Worm (Caenorhabditis elegans) whole organism, late embryonic: ENCODE data around the gene fbxa-61.

Experiments used
- C08G9.2 ChIP-seq: sonication (generic microtip); optimal IDR thresholded peaks from 2 replicates; lab custom pipeline; 2016; ENCODE audit warnings: mild to moderate bottlenecking, missing genetic modification characterization, moderate library complexity, missing compliant biosample characterization
- C38D4.7 ChIP-seq: fragments of 200-800 bp; sonication (Bioruptor generic); optimal IDR thresholded peaks from 2 replicates; lab custom pipeline; 2018; ENCODE audit warnings: mild to moderate bottlenecking, missing genetic modification characterization, moderate library complexity, missing compliant biosample characterization
- F13H6.1 ChIP-seq: sonication (generic microtip); optimal IDR thresholded peaks from 2 replicates; lab custom pipeline; 2016; ENCODE audit warnings: missing genetic modification characterization, missing compliant biosample characterization
- K02D7.2 ChIP-seq: sonication (generic microtip); optimal IDR thresholded peaks from 2 replicates; lab custom pipeline; 2017; ENCODE audit warnings: mild to moderate bottlenecking, missing genetic modification characterization, missing compliant biosample characterization
- K09A11.1 ChIP-seq: sonication (generic microtip); optimal IDR thresholded peaks from 2 replicates; lab custom pipeline; 2017; ENCODE audit warnings: antibody characterized with exemption, mild to moderate bottlenecking, missing genetic modification characterization, missing compliant biosample characterization; ENCODE audit not compliant: insufficient read depth
- Y22D7AL.16 ChIP-seq: sonication (generic microtip); optimal IDR thresholded peaks from 2 replicates; lab custom pipeline; 2016; ENCODE audit warnings: missing genetic modification characterization, missing compliant biosample characterization
- ama-1 ChIP-seq: fragments of 150-350 bp; optimal IDR thresholded peaks from 2 replicates; lab custom pipeline; 2014
- ceh-19 ChIP-seq: fragments of 200-800 bp; sonication (Bioruptor generic); optimal IDR thresholded peaks from 2 replicates; lab custom pipeline; 2018; ENCODE audit warnings: mild to moderate bottlenecking, missing genetic modification characterization, missing compliant biosample characterization
- ceh-2 ChIP-seq: sonication (generic microtip); optimal IDR thresholded peaks from 2 replicates; lab custom pipeline; 2016; ENCODE audit warnings: missing genotype, missing genetic modification characterization, missing compliant biosample characterization
- ceh-22 ChIP-seq: sonication (generic microtip); optimal IDR thresholded peaks from 2 replicates; lab custom pipeline; 2017; ENCODE audit warnings: missing biosample characterization, missing genetic modification characterization
- ceh-30 ChIP-seq: fragments of 150-350 bp; optimal IDR thresholded peaks from 2 replicates; lab custom pipeline; 2014; ENCODE audit warnings: missing biosample characterization, missing genetic modification characterization
- ceh-31 ChIP-seq: sonication (generic microtip); optimal IDR thresholded peaks from 2 replicates; lab custom pipeline; 2016; ENCODE audit warnings: missing genetic modification characterization, missing compliant biosample characterization
- ceh-34 ChIP-seq: sonication (generic microtip); optimal IDR thresholded peaks from 2 replicates; lab custom pipeline; 2016; ENCODE audit warnings: mild to moderate bottlenecking, missing genetic modification characterization, missing compliant biosample characterization
- ceh-45 ChIP-seq: fragments of 200-800 bp; sonication (Bioruptor generic); IDR thresholded peaks from 2 replicates; pipeline ENCODE4 v1.3.6; 2022; ENCODE audit warnings: missing genetic modification reagents, missing genetic modification characterization, missing compliant biosample characterization
- ceh-48 ChIP-seq: sonication (generic microtip); optimal IDR thresholded peaks from 2 replicates; lab custom pipeline; 2016; ENCODE audit warnings: missing genetic modification characterization, inconsistent platforms, missing compliant biosample characterization
- ceh-6 ChIP-seq: fragments of 200-800 bp; sonication (Bioruptor generic); optimal IDR thresholded peaks from 2 replicates; lab custom pipeline; 2018; ENCODE audit warnings: mild to moderate bottlenecking, missing genetic modification characterization, missing compliant biosample characterization
- ceh-9 ChIP-seq: sonication (generic microtip); optimal IDR thresholded peaks from 2 replicates; lab custom pipeline; 2016; ENCODE audit warnings: mild to moderate bottlenecking, missing genetic modification characterization, inconsistent platforms, missing compliant biosample characterization
- che-1 ChIP-seq: sonication (generic microtip); optimal IDR thresholded peaks from 2 replicates; lab custom pipeline; 2016; ENCODE audit warnings: mild to moderate bottlenecking, missing genetic modification characterization, missing compliant biosample characterization
- dve-1 ChIP-seq: sonication (generic microtip); optimal IDR thresholded peaks from 2 replicates; lab custom pipeline; 2017; ENCODE audit warnings: antibody characterized with exemption, mild to moderate bottlenecking, missing genetic modification characterization, missing compliant biosample characterization
- elt-2 ChIP-seq: sonication (generic microtip); optimal IDR thresholded peaks from 2 replicates; lab custom pipeline; 2016; ENCODE audit warnings: missing genetic modification reagents, missing genetic modification characterization, missing compliant biosample characterization
- eyg-1 ChIP-seq: sonication (generic microtip); optimal IDR thresholded peaks from 2 replicates; lab custom pipeline; 2016; ENCODE audit warnings: missing genotype, missing genetic modification characterization, missing compliant biosample characterization
- fax-1 ChIP-seq: sonication (generic microtip); optimal IDR thresholded peaks from 2 replicates; lab custom pipeline; 2016; ENCODE audit warnings: missing genotype, missing genetic modification characterization, missing compliant biosample characterization
- fkh-10 ChIP-seq: fragments of 150-350 bp; optimal IDR thresholded peaks from 2 replicates; lab custom pipeline; 2014; ENCODE audit warnings: missing biosample characterization, missing genetic modification reagents, missing genetic modification characterization
- hlh-13 ChIP-seq: fragments of 200-800 bp; sonication (Bioruptor generic); optimal IDR thresholded peaks from 2 replicates; lab custom pipeline; 2018; ENCODE audit warnings: mild to moderate bottlenecking, missing genetic modification characterization, missing compliant biosample characterization
- hlh-15 ChIP-seq: sonication (generic microtip); optimal IDR thresholded peaks from 2 replicates; lab custom pipeline; 2016; ENCODE audit warnings: missing genetic modification characterization, missing compliant biosample characterization
- hlh-30 ChIP-seq: sonication (generic microtip); optimal IDR thresholded peaks from 2 replicates; lab custom pipeline; 2017; ENCODE audit warnings: antibody characterized with exemption, missing genetic modification characterization, missing compliant biosample characterization; ENCODE audit not compliant: insufficient read depth
- hlh-6 ChIP-seq: sonication (generic microtip); optimal IDR thresholded peaks from 2 replicates; lab custom pipeline; 2016; ENCODE audit warnings: missing genotype, missing genetic modification characterization, missing compliant biosample characterization
- lin-11 ChIP-seq: fragments of 200-800 bp; sonication (Bioruptor generic); optimal IDR thresholded peaks from 2 replicates; lab custom pipeline; 2018; ENCODE audit warnings: mild to moderate bottlenecking, missing genetic modification characterization, missing compliant biosample characterization
- madf-2 ChIP-seq: sonication (generic microtip); optimal IDR thresholded peaks from 2 replicates; lab custom pipeline; 2017; ENCODE audit warnings: missing genetic modification characterization, missing compliant biosample characterization
- mec-3 ChIP-seq: sonication (generic microtip); optimal IDR thresholded peaks from 2 replicates; lab custom pipeline; 2016; ENCODE audit warnings: borderline replicate concordance, missing genetic modification characterization, missing compliant biosample characterization
- nfya-1 ChIP-seq: sonication (generic microtip); optimal IDR thresholded peaks from 2 replicates; lab custom pipeline; 2017; ENCODE audit warnings: missing genetic modification characterization, mild to moderate bottlenecking, missing compliant biosample characterization, antibody characterized with exemption, moderate library complexity
- nhr-232 ChIP-seq: sonication (generic microtip); optimal IDR thresholded peaks from 2 replicates; lab custom pipeline; 2016; ENCODE audit warnings: missing genetic modification characterization, missing compliant biosample characterization
- npax-4 ChIP-seq: sonication (generic microtip); optimal IDR thresholded peaks from 2 replicates; lab custom pipeline; 2016; ENCODE audit warnings: missing genetic modification characterization, missing compliant biosample characterization
- odd-2 ChIP-seq: sonication (generic microtip); optimal IDR thresholded peaks from 2 replicates; lab custom pipeline; 2017; ENCODE audit warnings: antibody characterized with exemption, mild to moderate bottlenecking, missing genetic modification characterization, missing compliant biosample characterization
- pat-9 ChIP-seq: fragments of 200-800 bp; sonication (Bioruptor generic); optimal IDR thresholded peaks from 2 replicates; lab custom pipeline; 2018; ENCODE audit warnings: mild to moderate bottlenecking, missing genetic modification characterization, moderate library complexity, missing compliant biosample characterization
- pha-2 ChIP-seq: sonication (generic microtip); optimal IDR thresholded peaks from 2 replicates; lab custom pipeline; 2017; ENCODE audit warnings: mild to moderate bottlenecking, missing genetic modification characterization, missing compliant biosample characterization
- pqm-1 ChIP-seq: sonication (generic microtip); optimal IDR thresholded peaks from 2 replicates; lab custom pipeline; 2016; ENCODE audit warnings: missing genetic modification characterization, missing compliant biosample characterization
- pros-1 ChIP-seq: fragments of 150-350 bp; optimal IDR thresholded peaks from 2 replicates; lab custom pipeline; 2014; ENCODE audit warnings: missing biosample characterization, missing genetic modification reagents, missing genetic modification characterization
- sdc-2 ChIP-seq: sonication (generic microtip); optimal IDR thresholded peaks from 2 replicates; lab custom pipeline; 2016; ENCODE audit warnings: missing genotype, missing genetic modification characterization, missing compliant biosample characterization
- syd-9 ChIP-seq: sonication (generic microtip); optimal IDR thresholded peaks from 2 replicates; lab custom pipeline; 2016; ENCODE audit warnings: mild to moderate bottlenecking, missing genetic modification characterization, moderate library complexity, missing compliant biosample characterization
- tbx-2 ChIP-seq: sonication (generic microtip); optimal IDR thresholded peaks from 2 replicates; lab custom pipeline; 2016; ENCODE audit warnings: missing genetic modification characterization, missing compliant biosample characterization
- tbx-7 ChIP-seq: sonication (generic microtip); optimal IDR thresholded peaks from 2 replicates; lab custom pipeline; 2016; ENCODE audit warnings: missing genotype, missing genetic modification characterization, missing compliant biosample characterization
- unc-42 ChIP-seq: sonication (generic microtip); optimal IDR thresholded peaks from 2 replicates; lab custom pipeline; 2016; ENCODE audit warnings: missing genotype, missing genetic modification characterization, missing compliant biosample characterization
- unc-55 ChIP-seq: sonication (generic microtip); optimal IDR thresholded peaks from 2 replicates; lab custom pipeline; 2017; ENCODE audit warnings: missing biosample characterization, missing genetic modification reagents, missing genetic modification characterization
- unc-86 ChIP-seq: sonication (generic microtip); optimal IDR thresholded peaks from 2 replicates; lab custom pipeline; 2016; ENCODE audit warnings: missing genetic modification characterization, missing compliant biosample characterization
- zip-5 ChIP-seq: sonication (generic microtip); optimal IDR thresholded peaks from 2 replicates; lab custom pipeline; 2016; ENCODE audit warnings: missing genetic modification characterization, missing compliant biosample characterization
- ztf-16 ChIP-seq: sonication (generic microtip); optimal IDR thresholded peaks from 2 replicates; lab custom pipeline; 2017; ENCODE audit warnings: missing genetic modification characterization, missing compliant biosample characterization

The fbxa-61 gene

ce11 chrIII:1214680-1215079 lies 24.2 kb upstream of the fbxa-61 start, which contains the start of gene Y119D3B.21:
Y119D3B.21 (plus strand) TSS chrIII:1215000.
- TF ChIP-seq pat-9 (tag; lab: Kevin White, UChicago) (no peak), tbx-7 (tag; lab: Kevin White, UChicago) (no peak), Y22D7AL.16 (tag; lab: Kevin White, UChicago) (no peak), ceh-22 (no peak), pqm-1 (peak; percentile 77), npax-4 (no peak), hlh-30 (tag; lab: Kevin White, UChicago) (no peak), elt-2 (peak; percentile 10), K02D7.2 (tag; lab: Kevin White, UChicago) (no peak), pros-1 (no peak)

ce11 chrIII:1216096-1216495 lies 22.8 kb upstream of the fbxa-61 start:
- TF ChIP-seq hlh-13 (GFP tag; lab: Kevin White, UChicago) (no peak), lin-11 (tag; lab: Kevin White, UChicago) (no peak), ceh-30 (tag; lab: Kevin White, UChicago) (no peak), ceh-9 (tag; lab: Kevin White, UChicago) (no peak), pha-2 (tag; lab: Kevin White, UChicago) (no peak)
- TF ChIP-seq, all 69 proteins: peak for 0

- TF ChIP-seq pha-2 (tag; lab: Kevin White, UChicago) (peak; percentile 69), ceh-31 (no peak), eyg-1 (tag; lab: Kevin White, UChicago) (no peak), unc-55 (GFP tag; lab: Kevin White, UChicago) (no peak), unc-86 (peak; percentile 16), ama-1 (lab: Kevin White, UChicago) (no peak), mec-3 (tag; lab: Kevin White, UChicago) (no peak), K09A11.1 (tag; lab: Kevin White, UChicago) (no peak), ceh-22 (no peak), sdc-2 (tag; lab: Kevin White, UChicago) (peak; percentile 28), pros-1 (no peak), ceh-48 (tag; lab: Kevin White, UChicago) (no peak), tbx-7 (tag; lab: Kevin White, UChicago) (no peak), unc-42 (tag; lab: Kevin White, UChicago) (no peak), ceh-45 (GFP tag; lab: Robert Waterston, UW) (no peak), nhr-232 (peak; percentile 48), ceh-34 (tag; lab: Kevin White, UChicago) (peak; percentile 30), fkh-10 (GFP tag; lab: Kevin White, UChicago) (no peak), syd-9 (tag; lab: Kevin White, UChicago) (no peak), che-1 (peak; percentile 69), ceh-6 (GFP tag; lab: Kevin White, UChicago) (no peak), fax-1 (tag; lab: Kevin White, UChicago) (no peak), ceh-2 (tag; lab: Kevin White, UChicago) (peak; percentile 32), nfya-1 (tag; lab: Kevin White, UChicago) (no peak), madf-2 (tag; lab: Kevin White, UChicago) (no peak), Y22D7AL.16 (tag; lab: Kevin White, UChicago) (no peak), K02D7.2 (tag; lab: Kevin White, UChicago) (no peak), tbx-2 (peak; percentile 46), zip-5 (tag; lab: Kevin White, UChicago) (peak; percentile 11), odd-2 (tag; lab: Kevin White, UChicago) (no peak), hlh-6 (peak; percentile 22), ceh-9 (tag; lab: Kevin White, UChicago) (no peak), pat-9 (tag; lab: Kevin White, UChicago) (peak; percentile 9), ztf-16 (no peak), elt-2 (peak; percentile 32), C38D4.7 (no peak), ceh-30 (tag; lab: Kevin White, UChicago) (no peak), dve-1 (tag; lab: Kevin White, UChicago) (peak; percentile 13), hlh-15 (tag; lab: Kevin White, UChicago) (no peak), F13H6.1 (tag; lab: Kevin White, UChicago) (no peak), ceh-19 (no peak), pqm-1 (no peak), C08G9.2 (tag; lab: Kevin White, UChicago) (no peak), lin-11 (tag; lab: Kevin White, UChicago) (peak; percentile 51)
Measured at ce11 chrIII:1218221-1218620, 20.6 kb upstream of the fbxa-61 start.
